Worm (Caenorhabditis elegans) whole organism, L2 larva: ENCODE results near the gene C53D6.7.

Experiments
- C34F6.9 ChIP-seq: fragments of 150-350 bp; optimal IDR thresholded peaks from 2 replicates; lab custom pipeline; 2014; ENCODE audit warnings: missing biosample characterization, missing genetic modification characterization
- F13H6.1 ChIP-seq: sonication (generic microtip); optimal IDR thresholded peaks from 2 replicates; lab custom pipeline; 2016; ENCODE audit warnings: missing genetic modification characterization, missing compliant biosample characterization
- R02D3.7 ChIP-seq: fragments of 150-350 bp; optimal IDR thresholded peaks from 2 replicates; lab custom pipeline; 2014; ENCODE audit warnings: missing biosample characterization, missing genetic modification characterization
- Y55F3AM.14 ChIP-seq: fragments of 200-800 bp; sonication (Bioruptor generic); optimal IDR thresholded peaks from 2 replicates; lab custom pipeline; 2018; ENCODE audit warnings: mild to moderate bottlenecking, missing genetic modification characterization, missing compliant biosample characterization
- ZK546.5 ChIP-seq: sonication (generic microtip); optimal IDR thresholded peaks from 2 replicates; lab custom pipeline; 2017; ENCODE audit warnings: missing biosample characterization, missing genetic modification characterization
- alr-1 ChIP-seq: fragments of 150-350 bp; optimal IDR thresholded peaks from 2 replicates; lab custom pipeline; 2014; ENCODE audit warnings: missing biosample characterization, missing genetic modification characterization
- aly-2 ChIP-seq: fragments of 150-350 bp; optimal IDR thresholded peaks from 2 replicates; lab custom pipeline; 2014; ENCODE audit warnings: missing biosample characterization, missing genetic modification characterization
- ama-1 ChIP-seq: fragments of 150-350 bp; optimal IDR thresholded peaks from 2 replicates; lab custom pipeline; 2018; ENCODE audit warnings: inconsistent platforms
- blmp-1 ChIP-seq: sonication (generic microtip); optimal IDR thresholded peaks from 2 replicates; lab custom pipeline; 2017; ENCODE audit warnings: missing genetic modification characterization, mild to moderate bottlenecking, missing compliant biosample characterization, antibody characterized with exemption, moderate library complexity; ENCODE audit not compliant: insufficient read depth
- ceh-16 ChIP-seq: fragments of 150-350 bp; optimal IDR thresholded peaks from 2 replicates; lab custom pipeline; 2014; ENCODE audit warnings: missing biosample characterization, missing genetic modification characterization
- ceh-82 ChIP-seq: fragments of 150-350 bp; optimal IDR thresholded peaks from 2 replicates; lab custom pipeline; 2014; ENCODE audit warnings: missing biosample characterization, missing genetic modification characterization
- crh-2 ChIP-seq: sonication (generic microtip); optimal IDR thresholded peaks from 2 replicates; lab custom pipeline; 2017; ENCODE audit warnings: missing biosample characterization, missing genetic modification characterization
- dmd-4 ChIP-seq: sonication (generic microtip); optimal IDR thresholded peaks from 2 replicates; lab custom pipeline; 2017; ENCODE audit warnings: missing biosample characterization, missing genetic modification characterization
- egl-27 ChIP-seq: sonication (generic microtip); optimal IDR thresholded peaks from 3 replicates; lab custom pipeline; 2017; ENCODE audit warnings: missing biosample characterization, missing genetic modification reagents, missing genetic modification characterization
- elt-1 ChIP-seq: fragments of 150-350 bp; optimal IDR thresholded peaks from 2 replicates; lab custom pipeline; 2014; ENCODE audit warnings: missing biosample characterization, missing genetic modification characterization
- elt-3 ChIP-seq: sonication (generic microtip); optimal IDR thresholded peaks from 2 replicates; lab custom pipeline; 2017; ENCODE audit warnings: missing biosample characterization, missing genetic modification characterization
- fos-1 ChIP-seq: fragments of 150-350 bp; optimal IDR thresholded peaks from 2 replicates; lab custom pipeline; 2014; ENCODE audit warnings: missing biosample characterization, missing genetic modification characterization
- gmeb-1 ChIP-seq: fragments of 150-350 bp; optimal IDR thresholded peaks from 2 replicates; lab custom pipeline; 2014; ENCODE audit warnings: missing biosample characterization, missing genetic modification characterization
- lin-11 ChIP-seq: fragments of 150-350 bp; sonication (generic microtip); optimal IDR thresholded peaks from 2 replicates; lab custom pipeline; 2014; ENCODE audit warnings: missing biosample characterization, missing genetic modification characterization, inconsistent platforms, mixed read lengths
- lin-13 ChIP-seq: fragments of 150-350 bp; optimal IDR thresholded peaks from 2 replicates; lab custom pipeline; 2014; ENCODE audit warnings: missing biosample characterization, missing genetic modification reagents, missing genetic modification characterization
- lin-39 ChIP-seq: fragments of 150-350 bp; optimal IDR thresholded peaks from 2 replicates; lab custom pipeline; 2014; ENCODE audit warnings: missing biosample characterization, missing genetic modification reagents, missing genetic modification characterization
- lsy-2 ChIP-seq, 2 experiments: fragments of 150-350 bp in 1 of 2; sonication (generic microtip) in 1 of 2; optimal IDR thresholded peaks; 2 replicates each; lab custom pipeline; 2014 to 2017; ENCODE audit warnings: missing biosample characterization in 2 of 2, missing genetic modification characterization in 2 of 2
- mab-5 ChIP-seq: fragments of 150-350 bp; optimal IDR thresholded peaks from 2 replicates; lab custom pipeline; 2014; ENCODE audit warnings: missing biosample characterization, missing genetic modification characterization
- mbf-1 ChIP-seq: sonication (generic microtip); optimal IDR thresholded peaks from 2 replicates; lab custom pipeline; 2017; ENCODE audit warnings: missing biosample characterization, missing genetic modification characterization
- mdl-1 ChIP-seq, 2 experiments: fragments of 150-350 bp in 1 of 2; sonication (generic microtip) in 1 of 2; optimal IDR thresholded peaks; 2 replicates each; lab custom pipeline; 2017; ENCODE audit warnings: missing biosample characterization in 2 of 2, missing genetic modification characterization in 2 of 2
- nhr-10 ChIP-seq: sonication (generic microtip); optimal IDR thresholded peaks from 2 replicates; lab custom pipeline; 2017; ENCODE audit warnings: missing biosample characterization, missing genetic modification characterization
- nhr-11 ChIP-seq: fragments of 150-350 bp; optimal IDR thresholded peaks from 2 replicates; lab custom pipeline; 2014; ENCODE audit warnings: missing biosample characterization, missing genetic modification characterization
- nhr-12 ChIP-seq: fragments of 150-350 bp; optimal IDR thresholded peaks from 2 replicates; lab custom pipeline; 2014; ENCODE audit warnings: missing biosample characterization, missing genetic modification characterization
- nhr-129 ChIP-seq: fragments of 150-350 bp; optimal IDR thresholded peaks from 2 replicates; lab custom pipeline; 2014; ENCODE audit warnings: missing biosample characterization, missing genetic modification characterization
- nhr-21 ChIP-seq: fragments of 150-350 bp; optimal IDR thresholded peaks from 2 replicates; lab custom pipeline; 2014; ENCODE audit warnings: missing biosample characterization, missing genetic modification characterization
- nhr-23 ChIP-seq: fragments of 150-350 bp; optimal IDR thresholded peaks from 2 replicates; lab custom pipeline; 2014; ENCODE audit warnings: missing biosample characterization, missing genetic modification reagents, missing genetic modification characterization
- nhr-237 ChIP-seq: fragments of 150-350 bp; optimal IDR thresholded peaks from 2 replicates; lab custom pipeline; 2014; ENCODE audit warnings: missing biosample characterization, missing genetic modification characterization
- nhr-25 ChIP-seq: fragments of 150-350 bp; sonication (generic microtip); optimal IDR thresholded peaks from 3 replicates; lab custom pipeline; 2014; ENCODE audit warnings: missing biosample characterization, missing genetic modification characterization
- nhr-6 ChIP-seq: fragments of 150-350 bp; optimal IDR thresholded peaks from 2 replicates; lab custom pipeline; 2014; ENCODE audit warnings: missing biosample characterization, missing genetic modification characterization
- nhr-77 ChIP-seq: fragments of 150-350 bp; optimal IDR thresholded peaks from 2 replicates; lab custom pipeline; 2014; ENCODE audit warnings: missing biosample characterization, missing genetic modification characterization
- peb-1 ChIP-seq: fragments of 150-350 bp; optimal IDR thresholded peaks from 2 replicates; lab custom pipeline; 2014; ENCODE audit warnings: missing biosample characterization, missing genetic modification characterization
- sem-4 ChIP-seq: fragments of 150-350 bp; optimal IDR thresholded peaks from 2 replicates; lab custom pipeline; 2014; ENCODE audit warnings: missing biosample characterization, missing genetic modification reagents, missing genetic modification characterization
- skn-1 ChIP-seq: sonication (generic microtip); optimal IDR thresholded peaks from 2 replicates; lab custom pipeline; 2017; ENCODE audit warnings: missing biosample characterization, missing genetic modification characterization
- sma-3 ChIP-seq: sonication (generic microtip); optimal IDR thresholded peaks from 2 replicates; lab custom pipeline; 2016; ENCODE audit warnings: missing genetic modification reagents, missing genetic modification characterization, missing compliant biosample characterization
- sma-9 ChIP-seq, 2 experiments: fragments of 150-350 bp in 1 of 2; sonication (generic microtip) in 1 of 2; optimal IDR thresholded peaks; 2 replicates each; lab custom pipeline; 2014 to 2016; ENCODE audit warnings: missing genetic modification characterization in 2 of 2, mild to moderate bottlenecking in 1 of 2, missing biosample characterization in 1 of 2, missing compliant biosample characterization in 1 of 2, missing genetic modification reagents in 1 of 2, moderate library complexity in 1 of 2
- snpc-4 ChIP-seq: fragments of 150-350 bp; optimal IDR thresholded peaks from 2 replicates; lab custom pipeline; 2014; ENCODE audit warnings: missing biosample characterization, missing genetic modification characterization
- unc-39 ChIP-seq: fragments of 150-350 bp; optimal IDR thresholded peaks from 2 replicates; lab custom pipeline; 2014; ENCODE audit warnings: missing biosample characterization, missing genetic modification characterization
- unc-55 ChIP-seq: fragments of 150-350 bp; sonication (generic microtip); optimal IDR thresholded peaks from 3 replicates; lab custom pipeline; 2014; ENCODE audit warnings: missing biosample characterization, missing genetic modification reagents, missing genetic modification characterization
- unc-62 ChIP-seq: fragments of 150-350 bp; optimal IDR thresholded peaks from 2 replicates; lab custom pipeline; 2014; ENCODE audit warnings: missing biosample characterization, missing genetic modification reagents, missing genetic modification characterization
- zag-1 ChIP-seq: fragments of 150-350 bp; optimal IDR thresholded peaks from 2 replicates; lab custom pipeline; 2014; ENCODE audit warnings: missing biosample characterization, missing genetic modification characterization
- ztf-1 ChIP-seq: fragments of 200-800 bp; sonication (Bioruptor generic); conservative IDR thresholded peaks from 2 replicates; pipeline ENCODE4 v1.3.6; 2022; ENCODE audit warnings: missing genetic modification characterization, missing compliant biosample characterization
- ztf-11 ChIP-seq: sonication (generic microtip); optimal IDR thresholded peaks from 2 replicates; lab custom pipeline; 2017; ENCODE audit warnings: missing biosample characterization, missing genetic modification characterization
- ztf-4 ChIP-seq: fragments of 150-350 bp; optimal IDR thresholded peaks from 2 replicates; lab custom pipeline; 2014; ENCODE audit warnings: missing biosample characterization, missing genetic modification characterization

Gene C53D6.7

ce11 chrIV:9074244-9074723, 37.3 kb upstream of the C53D6.7 start, which contains the start of gene mppb-1:
TSS of gene mppb-1 (plus strand) at chrIV:9074673.
- TF ChIP-seq lin-13 = peak; percentile 83
- TF ChIP-seq zag-1 (tag; lab: Kevin White, UChicago) = peak; percentile 28
- no peak for TF ChIP-seq nhr-12 (tag; lab: Kevin White, UChicago)
- TF ChIP-seq nhr-11 (tag; lab: Kevin White, UChicago) = no peak
- peak; percentile 87 for TF ChIP-seq sma-3 (GFP tag; lab: Kevin White, UChicago)
- TF ChIP-seq nhr-237 (tag; lab: Kevin White, UChicago) = no peak
- no peak for TF ChIP-seq ztf-11 (tag; lab: Kevin White, UChicago)
- no peak for TF ChIP-seq alr-1 (tag; lab: Kevin White, UChicago)
- TF ChIP-seq lsy-2 (tag; optimal IDR thresholded peaks at IDR 0.05; lab: Kevin White, UChicago) = peak; percentile 63 to 85
- TF ChIP-seq ZK546.5 (tag; lab: Kevin White, UChicago) = no peak
- TF ChIP-seq skn-1 (tag; lab: Kevin White, UChicago) = peak; percentile 18
- peak; percentile 26 for TF ChIP-seq Y55F3AM.14 (GFP tag; lab: Kevin White, UChicago)
- TF ChIP-seq unc-39 = no peak
- TF ChIP-seq nhr-77 = no peak
- TF ChIP-seq sma-9 (GFP tag; optimal IDR thresholded peaks at IDR 0.05; lab: Kevin White, UChicago) = peak; percentile 92
- no peak for TF ChIP-seq sma-9 (tag; optimal IDR thresholded peaks at IDR 0.05; lab: Kevin White, UChicago)
- TF ChIP-seq ama-1 = no peak
- peak; percentile 51 for TF ChIP-seq fos-1 (tag; lab: Kevin White, UChicago)
- TF ChIP-seq unc-55 (GFP tag; lab: Kevin White, UChicago) = peak; percentile 91
- no peak for TF ChIP-seq elt-3 (tag; lab: Kevin White, UChicago)
- peak; percentile 85 for TF ChIP-seq C34F6.9 (tag; lab: Kevin White, UChicago)
- peak; percentile 67 for TF ChIP-seq ztf-4 (tag; lab: Kevin White, UChicago)
- peak; percentile 77 for TF ChIP-seq F13H6.1 (tag; lab: Kevin White, UChicago)
- no peak for TF ChIP-seq nhr-10
- TF ChIP-seq unc-62 (GFP tag; lab: Kevin White, UChicago) = no peak
- TF ChIP-seq sem-4 (tag; lab: Kevin White, UChicago) = no peak
- no peak for TF ChIP-seq ceh-16 (tag; lab: Kevin White, UChicago)
- TF ChIP-seq R02D3.7 (tag; lab: Kevin White, UChicago) = no peak
- peak; percentile 96 for TF ChIP-seq gmeb-1 (tag; lab: Kevin White, UChicago)
- no peak for TF ChIP-seq lin-39 (tag; lab: Kevin White, UChicago)
- TF ChIP-seq egl-27 (tag; lab: Kevin White, UChicago) = peak; percentile 1
- peak; percentile 65 for TF ChIP-seq nhr-129 (tag; lab: Kevin White, UChicago)
- TF ChIP-seq nhr-6 (tag; lab: Kevin White, UChicago) = no peak
- TF ChIP-seq lin-11 = peak; percentile 65
- peak; percentile 64 for TF ChIP-seq nhr-21 (tag; lab: Kevin White, UChicago)
- TF ChIP-seq nhr-23 = no peak
- no peak for TF ChIP-seq mbf-1 (tag; lab: Kevin White, UChicago)
- peak in 1 of 2 experiments; percentile 39 for TF ChIP-seq mdl-1 (tag; optimal IDR thresholded peaks at IDR 0.05; lab: Kevin White, UChicago)
- TF ChIP-seq snpc-4 (tag; lab: Kevin White, UChicago) = peak; percentile 23
- no peak for TF ChIP-seq dmd-4 (tag; lab: Kevin White, UChicago)
- no peak for TF ChIP-seq aly-2
- peak; percentile 84 for TF ChIP-seq nhr-25 (tag; lab: Kevin White, UChicago)
- no peak for TF ChIP-seq ztf-1 (GFP tag; lab: Robert Waterston, UW)
- TF ChIP-seq mab-5 (tag; lab: Kevin White, UChicago) = peak; percentile 60
- TF ChIP-seq ceh-82 (tag; lab: Kevin White, UChicago) = no peak
- no peak for TF ChIP-seq elt-1
- TF ChIP-seq peb-1 (tag; lab: Kevin White, UChicago) = no peak
- peak; percentile 95 for TF ChIP-seq blmp-1 (tag; lab: Kevin White, UChicago)
- TF ChIP-seq crh-2 = peak; percentile 75
